Fruit fly (Drosophila melanogaster): ENCODE data around the gene CG9098.

The CG9098 gene

DNA sequence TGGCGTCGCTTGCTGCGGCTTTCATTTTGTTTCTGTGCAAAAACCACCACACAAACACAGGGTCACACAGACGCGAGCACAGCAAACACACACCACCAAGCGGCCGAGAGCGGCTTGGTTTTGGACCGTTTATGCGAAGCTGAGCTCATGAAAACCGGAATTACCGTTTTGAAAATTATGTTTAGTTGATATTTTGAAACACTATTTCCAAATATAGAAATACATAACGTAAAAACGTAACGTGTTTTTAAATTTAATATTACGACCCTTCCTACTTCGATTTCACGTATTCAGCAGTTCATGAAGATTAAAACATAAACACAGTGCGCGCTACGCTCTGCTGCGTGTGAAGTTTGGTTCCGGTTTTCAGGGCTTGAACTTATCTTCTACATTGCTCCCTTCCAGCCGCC, 39.1 kb upstream of the CG9098 start (continued):
- TF ChIP-seq phol (tag; optimal IDR thresholded peaks at IDR 0.05) (peak; percentile 95), maf-S (GFP tag; optimal IDR thresholded peaks at IDR 0.05) (peak; percentile 91), insv (GFP tag; optimal IDR thresholded peaks at IDR 0.05) (peak; percentile 5 to 77), CG3281 (GFP tag; optimal IDR thresholded peaks at IDR 0.05) (peak; percentile 97), tna (GFP tag; IDR thresholded peaks at IDR 0.05; ENCODE audit: partially characterized antibody) (no peak), CG8359 (GFP tag; optimal IDR thresholded peaks at IDR 0.05; ENCODE audit: borderline replicate concordance) (peak; percentile 88), CG14710 (tag; optimal IDR thresholded peaks at IDR 0.05) (peak; percentile 94), Dbx (GFP tag; IDR thresholded peaks at IDR 0.05) (peak; percentile 96), CG32767 (GFP tag; IDR thresholded peaks at IDR 0.05) (peak; percentile 93), Tbp (GFP tag; optimal IDR thresholded peaks at IDR 0.05) (no peak), stc (GFP tag; IDR thresholded peaks at IDR 0.05) (peak; percentile 95), CG7372 (GFP tag; IDR thresholded peaks at IDR 0.05) (peak; percentile 87), odd (GFP tag; optimal IDR thresholded peaks at IDR 0.05) (peak; percentile 97), CG3726 (GFP tag; IDR thresholded peaks at IDR 0.05) (peak; percentile 84; the same call in 2 of the 3 replicates), Hr78 (GFP tag; optimal IDR thresholded peaks at IDR 0.05) (peak in 1 of 2 experiments; percentile 97), CG13424 (tag; optimal IDR thresholded peaks at IDR 0.05) (peak; percentile 98), pnt (GFP tag; optimal IDR thresholded peaks at IDR 0.05) (peak; percentile 88), CG11504 (tag; optimal IDR thresholded peaks at IDR 0.05) (peak; percentile 95), NFAT (GFP tag; IDR thresholded peaks at IDR 0.05) (peak; percentile 79), CG11398 (GFP tag; optimal IDR thresholded peaks at IDR 0.05) (peak; percentile 95), CG30020 (tag; optimal IDR thresholded peaks at IDR 0.05) (peak; percentile 70), jing (GFP tag; optimal IDR thresholded peaks at IDR 0.05) (peak; percentile 85), CG14667 (GFP tag; IDR thresholded peaks at IDR 0.05) (peak; percentile 35; the same call in 1 of the 2 replicates), chif (GFP tag; optimal IDR thresholded peaks at IDR 0.05) (peak; percentile 92 to 93), CG12744 (GFP tag; optimal IDR thresholded peaks at IDR 0.05) (peak; percentile 93), Sox100B (GFP tag; optimal IDR thresholded peaks at IDR 0.05) (peak; percentile 94), sna (GFP tag; IDR thresholded peaks at IDR 0.05; ENCODE audit: partially characterized antibody) (no peak), trem (tag; optimal IDR thresholded peaks at IDR 0.05) (peak; percentile 93), Jarid2 (GFP tag; optimal IDR thresholded peaks at IDR 0.05) (peak; percentile 79), MTF-1 (GFP tag; optimal IDR thresholded peaks at IDR 0.05; ENCODE audit: borderline replicate concordance) (peak; percentile 91), CG43689 (GFP tag; IDR thresholded peaks at IDR 0.05) (peak; percentile 71), Optix (GFP tag; IDR thresholded peaks at IDR 0.05) (peak; percentile 91), Side (GFP tag; optimal IDR thresholded peaks at IDR 0.05) (peak; percentile 98), HmgZ (tag; optimal IDR thresholded peaks at IDR 0.05) (peak; percentile 98), Mrtf (GFP tag; IDR thresholded peaks at IDR 0.05) (peak; percentile 94), CG8944 (GFP tag; optimal IDR thresholded peaks at IDR 0.05) (peak; percentile 77), chinmo (GFP tag; IDR thresholded peaks at IDR 0.05; ENCODE audit: partially characterized antibody) (no peak), mam (GFP tag; optimal IDR thresholded peaks at IDR 0.05) (peak; percentile 93), CG9609 (GFP tag; optimal IDR thresholded peaks at IDR 0.05) (peak; percentile 88), tx (GFP tag; optimal IDR thresholded peaks at IDR 0.05) (peak; percentile 94), slou (GFP tag; optimal IDR thresholded peaks at IDR 0.05) (peak; percentile 72), CG18011 (GFP tag; optimal IDR thresholded peaks at IDR 0.05) (peak; percentile 86), CG33213 (GFP tag; optimal IDR thresholded peaks at IDR 0.05) (peak; percentile 96), CG2889 (GFP tag; IDR thresholded peaks at IDR 0.05) (peak; percentile 82), CG2129 (GFP tag; IDR thresholded peaks at IDR 0.05; ENCODE audit: partially characterized antibody) (no peak), dpn (GFP tag; optimal IDR thresholded peaks at IDR 0.05) (peak; percentile 94), ATbp (GFP tag; optimal IDR thresholded peaks at IDR 0.05) (peak; percentile 95), jigr1 (GFP tag; IDR thresholded peaks at IDR 0.05) (0 out of 3 replicates have a peak, but pooled peaks have one; percentile 17), nom (GFP tag; optimal IDR thresholded peaks at IDR 0.05) (peak; percentile 93), CG31365 (tag; optimal IDR thresholded peaks at IDR 0.05) (peak; percentile 91)

Data from whole organism, embryonic.